Worm (Caenorhabditis elegans) whole organism, L4 larva: ENCODE results near the gene fbxa-96.

Source experiments
- F10B5.3 ChIP-seq: sonication (generic microtip); optimal IDR thresholded peaks from 2 replicates; lab custom pipeline; 2016; ENCODE audit warnings: mild to moderate bottlenecking, missing genetic modification characterization, missing compliant biosample characterization
- F26F4.8 ChIP-seq: fragments of 200-800 bp; sonication (Bioruptor generic); conservative IDR thresholded peaks from 2 replicates; pipeline ENCODE4 v1.3.6; 2022; ENCODE audit warnings: missing genetic modification characterization, missing compliant biosample characterization
- F37D6.2 ChIP-seq: sonication (generic microtip); optimal IDR thresholded peaks from 2 replicates; lab custom pipeline; 2016; ENCODE audit warnings: mild to moderate bottlenecking, missing genetic modification characterization, missing compliant biosample characterization
- F49E8.2 ChIP-seq: sonication (generic microtip); optimal IDR thresholded peaks from 2 replicates; lab custom pipeline; 2016; ENCODE audit warnings: missing compliant biosample characterization, mild to moderate bottlenecking, missing genetic modification characterization, borderline replicate concordance
- R02D3.7 ChIP-seq: fragments of 150-350 bp; sonication (generic microtip); optimal IDR thresholded peaks from 3 replicates; lab custom pipeline; 2014; ENCODE audit warnings: missing biosample characterization, missing genetic modification characterization
- T26A8.4 ChIP-seq: fragments of 200-800 bp; sonication (Bioruptor generic); IDR thresholded peaks from 2 replicates; pipeline ENCODE4 v1.3.6; 2022; ENCODE audit warnings: missing genetic modification characterization, missing compliant biosample characterization
- Y5F2A.4 ChIP-seq: fragments of 200-800 bp; sonication (Bioruptor generic); optimal IDR thresholded peaks from 2 replicates; lab custom pipeline; 2018; ENCODE audit warnings: mild to moderate bottlenecking, missing genetic modification characterization, missing compliant biosample characterization
- aha-1 ChIP-seq: fragments of 150-350 bp; peaks from one replicate; lab custom pipeline; 2014; ENCODE audit warnings: missing biosample characterization, missing genetic modification characterization
- ceh-20 ChIP-seq: fragments of 200-800 bp; sonication (Bioruptor generic); IDR thresholded peaks from 2 replicates; pipeline ENCODE4 v1.3.6; 2022; ENCODE audit warnings: missing genetic modification reagents, missing genetic modification characterization, missing compliant biosample characterization
- ces-1 ChIP-seq: fragments of 150-350 bp; sonication (generic microtip); optimal IDR thresholded peaks from 4 replicates; lab custom pipeline; 2014; ENCODE audit warnings: missing biosample characterization, missing genetic modification reagents, missing genetic modification characterization
- daf-16 ChIP-seq, 3 experiments: sonication (generic microtip); optimal IDR thresholded peaks; 2 replicates each; lab custom pipeline; 2016 to 2017; ENCODE audit warnings: missing genetic modification characterization in 3 of 3, missing genetic modification reagents in 3 of 3, mild to moderate bottlenecking in 2 of 3, missing compliant biosample characterization in 2 of 3, missing biosample characterization in 1 of 3, moderate library complexity in 1 of 3
- dmd-6 ChIP-seq: fragments of 200-800 bp; sonication (Bioruptor generic); IDR thresholded peaks from 2 replicates; pipeline ENCODE4 v1.3.6; 2022; ENCODE audit warnings: missing genetic modification reagents, missing genetic modification characterization, missing compliant biosample characterization
- dmd-9 ChIP-seq: fragments of 200-800 bp; sonication (Bioruptor generic); IDR thresholded peaks from 2 replicates; pipeline ENCODE4 v1.3.6; 2022; ENCODE audit warnings: missing genetic modification reagents, missing genetic modification characterization, missing compliant biosample characterization
- dve-1 ChIP-seq: sonication (generic microtip); optimal IDR thresholded peaks from 2 replicates; lab custom pipeline; 2017; ENCODE audit warnings: antibody characterized with exemption, mild to moderate bottlenecking, missing genetic modification characterization, missing compliant biosample characterization; ENCODE audit not compliant: insufficient read depth
- egl-43 ChIP-seq: fragments of 200-800 bp; sonication (Bioruptor generic); IDR thresholded peaks from 2 replicates; pipeline ENCODE4 v1.3.6; 2022; ENCODE audit warnings: missing genetic modification reagents, missing genetic modification characterization, missing compliant biosample characterization
- fos-1 ChIP-seq: fragments of 150-350 bp; optimal IDR thresholded peaks from 2 replicates; lab custom pipeline; 2014; ENCODE audit warnings: missing biosample characterization, missing genetic modification characterization
- hlh-11 ChIP-seq: fragments of 200-800 bp; sonication (Bioruptor generic); optimal IDR thresholded peaks from 2 replicates; lab custom pipeline; 2018; ENCODE audit warnings: mild to moderate bottlenecking, missing genetic modification characterization, missing compliant biosample characterization
- hlh-30 ChIP-seq: sonication (generic microtip); optimal IDR thresholded peaks from 2 replicates; lab custom pipeline; 2017; ENCODE audit warnings: antibody characterized with exemption, mild to moderate bottlenecking, missing genetic modification characterization, missing compliant biosample characterization; ENCODE audit not compliant: insufficient read depth
- hmg-1.1 ChIP-seq: fragments of 200-800 bp; sonication (Bioruptor generic); IDR thresholded peaks from 2 replicates; pipeline ENCODE4 v1.3.6; 2022; ENCODE audit warnings: missing genetic modification reagents, missing genetic modification characterization, missing compliant biosample characterization
- lim-7 ChIP-seq: fragments of 200-800 bp; sonication (Bioruptor generic); IDR thresholded peaks from 2 replicates; pipeline ENCODE4 v1.3.6; 2022; ENCODE audit warnings: missing genetic modification characterization, missing compliant biosample characterization
- lin-13 ChIP-seq: fragments of 150-350 bp; optimal IDR thresholded peaks from 2 replicates; lab custom pipeline; 2014; ENCODE audit warnings: missing biosample characterization, missing genetic modification reagents, missing genetic modification characterization
- lin-29 ChIP-seq: fragments of 200-800 bp; sonication (Bioruptor generic); IDR thresholded peaks from 2 replicates; pipeline ENCODE4 v1.3.6; 2022; ENCODE audit warnings: missing genetic modification reagents, missing genetic modification characterization, missing compliant biosample characterization
- lsy-2 ChIP-seq, 2 experiments: fragments of 150-350 bp in 1 of 2; sonication (generic microtip) in 1 of 2; optimal IDR thresholded peaks; 2 replicates each; lab custom pipeline; 2014 to 2017; ENCODE audit warnings: missing biosample characterization in 2 of 2, missing genetic modification characterization in 2 of 2
- mdt-29 ChIP-seq: fragments of 200-800 bp; sonication (Bioruptor generic); IDR thresholded peaks from 2 replicates; pipeline ENCODE4 v1.3.6; 2022; ENCODE audit warnings: missing genetic modification reagents, missing genetic modification characterization, missing compliant biosample characterization
- mep-1 ChIP-seq: fragments of 150-350 bp; sonication (generic microtip); optimal IDR thresholded peaks from 3 replicates; lab custom pipeline; 2014; ENCODE audit warnings: missing biosample characterization, missing genetic modification characterization
- mes-2 ChIP-seq: sonication (generic microtip); optimal IDR thresholded peaks from 2 replicates; lab custom pipeline; 2016; ENCODE audit warnings: missing genotype, mild to moderate bottlenecking, missing genetic modification characterization, missing compliant biosample characterization; ENCODE audit not compliant: poor library complexity, severe bottlenecking
- mxl-3 ChIP-seq: fragments of 200-800 bp; sonication (Bioruptor generic); optimal IDR thresholded peaks from 2 replicates; lab custom pipeline; 2018; ENCODE audit warnings: mild to moderate bottlenecking, missing genetic modification characterization, missing compliant biosample characterization
- nhr-11 ChIP-seq: fragments of 150-350 bp; optimal IDR thresholded peaks from 2 replicates; lab custom pipeline; 2014; ENCODE audit warnings: missing biosample characterization, missing genetic modification characterization
- nhr-111 ChIP-seq: fragments of 200-800 bp; sonication (Bioruptor generic); optimal IDR thresholded peaks from 2 replicates; lab custom pipeline; 2018; ENCODE audit warnings: mild to moderate bottlenecking, missing genetic modification characterization, missing compliant biosample characterization
- nhr-28 ChIP-seq: fragments of 150-350 bp; optimal IDR thresholded peaks from 2 replicates; lab custom pipeline; 2014; ENCODE audit warnings: missing biosample characterization, missing genetic modification characterization
- nhr-41 ChIP-seq: fragments of 200-800 bp; sonication (Bioruptor generic); IDR thresholded peaks from 2 replicates; pipeline ENCODE4 v1.3.6; 2022; ENCODE audit warnings: missing genetic modification reagents, missing genetic modification characterization, missing compliant biosample characterization
- nhr-42 ChIP-seq: fragments of 200-800 bp; sonication (Bioruptor generic); IDR thresholded peaks from 2 replicates; pipeline ENCODE4 v1.3.6; 2022; ENCODE audit warnings: missing genetic modification characterization, missing compliant biosample characterization
- nhr-6 ChIP-seq: fragments of 150-350 bp; optimal IDR thresholded peaks from 2 replicates; lab custom pipeline; 2014; ENCODE audit warnings: missing biosample characterization, missing genetic modification characterization
- nhr-77 ChIP-seq: fragments of 150-350 bp; optimal IDR thresholded peaks from 2 replicates; lab custom pipeline; 2014; ENCODE audit warnings: missing biosample characterization, missing genetic modification characterization
- pqm-1 ChIP-seq: sonication (generic microtip); optimal IDR thresholded peaks from 2 replicates; lab custom pipeline; 2017; ENCODE audit warnings: missing biosample characterization, missing genetic modification characterization
- rbr-2 ChIP-seq: sonication (generic microtip); optimal IDR thresholded peaks from 2 replicates; lab custom pipeline; 2016; ENCODE audit warnings: missing genotype, missing genetic modification characterization, missing compliant biosample characterization
- spr-1 ChIP-seq: sonication (generic microtip); optimal IDR thresholded peaks from 2 replicates; lab custom pipeline; 2016; ENCODE audit warnings: mild to moderate bottlenecking, missing genetic modification characterization, missing compliant biosample characterization
- spr-3 ChIP-seq: fragments of 200-800 bp; sonication (Bioruptor generic); optimal IDR thresholded peaks from 2 replicates; lab custom pipeline; 2018; ENCODE audit warnings: mild to moderate bottlenecking, missing genetic modification characterization, missing compliant biosample characterization
- unc-130 ChIP-seq: sonication (generic microtip); optimal IDR thresholded peaks from 2 replicates; lab custom pipeline; 2016; ENCODE audit warnings: missing genetic modification reagents, missing genetic modification characterization, missing compliant biosample characterization
- unc-62 ChIP-seq, 3 experiments: fragments of 150-350 bp in 1 of 3; sonication (generic microtip); optimal IDR thresholded peaks in 2 of 3; peaks in 1 of 3; 1 replicate in 1 of 3; 2 replicates in 2 of 3; lab custom pipeline; 2014 to 2017; ENCODE audit warnings: missing biosample characterization in 3 of 3, missing genetic modification characterization in 3 of 3, missing genetic modification reagents in 3 of 3, missing genotype in 1 of 3
- vab-7 ChIP-seq: fragments of 200-800 bp; sonication (Bioruptor generic); IDR thresholded peaks from 2 replicates; pipeline ENCODE4 v1.3.6; 2022; ENCODE audit warnings: missing genetic modification reagents, missing genetic modification characterization, missing compliant biosample characterization
- zfp-2 ChIP-seq: sonication (generic microtip); optimal IDR thresholded peaks from 2 replicates; lab custom pipeline; 2016; ENCODE audit warnings: mild to moderate bottlenecking, missing genetic modification characterization, missing compliant biosample characterization
- zip-2 ChIP-seq: fragments of 150-350 bp; optimal IDR thresholded peaks from 2 replicates; lab custom pipeline; 2014; ENCODE audit warnings: missing biosample characterization, missing genetic modification characterization
- ztf-11 ChIP-seq: fragments of 150-350 bp; optimal IDR thresholded peaks from 2 replicates; lab custom pipeline; 2014; ENCODE audit warnings: missing biosample characterization, missing genetic modification characterization

The fbxa-96 gene

ce11 chrX:15103481-15103880 lies 43.3 kb upstream of the fbxa-96 start:
- TF ChIP-seq zip-2 (tag; lab: Kevin White, UChicago) (no peak), F37D6.2 (tag; lab: Kevin White, UChicago) (no peak), unc-62 (GFP tag; optimal IDR thresholded peaks at IDR 0.05 in 1 of 2; lab: Kevin White, UChicago) (peak in 1 of 2 experiments; percentile 96), unc-62 (tag; optimal IDR thresholded peaks at IDR 0.05; lab: Kevin White, UChicago) (no peak)

DNA sequence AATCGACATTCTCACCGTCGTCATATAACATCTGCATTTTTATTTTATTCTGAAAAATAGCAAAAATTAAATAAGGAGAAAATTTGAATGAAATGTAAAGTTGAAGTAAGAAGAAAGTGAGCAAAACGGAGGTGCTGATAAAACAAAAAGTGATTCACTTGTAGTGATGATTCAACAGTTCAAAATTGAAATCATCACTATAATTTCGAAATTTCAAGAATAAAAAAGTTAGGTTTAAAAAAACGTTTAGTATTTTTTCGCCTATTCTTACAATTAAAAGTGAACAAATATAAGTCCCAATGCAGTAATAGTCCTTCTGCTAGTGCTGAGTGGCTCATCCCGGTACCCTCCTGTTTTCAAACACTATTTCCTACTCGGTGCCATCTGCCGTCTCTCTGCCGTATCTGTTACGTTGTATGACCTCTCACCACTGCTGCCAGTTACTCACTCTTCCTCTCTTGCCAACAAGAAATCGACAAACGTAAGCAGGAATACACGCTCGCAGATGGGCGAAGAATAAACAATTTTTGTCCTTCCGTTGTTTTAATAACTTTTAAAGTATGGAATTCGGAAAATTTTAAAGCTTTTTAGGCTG lies 40.3 kb upstream of the fbxa-96 start, which contains the start of gene dhhc-1:
TSS of gene dhhc-1 (minus strand) at position 51 of the 595 bp plus-strand sequence.
- peak in 1 of 2 experiments; percentile 16 for TF ChIP-seq daf-16 (GFP tag; optimal IDR thresholded peaks at IDR 0.05; lab: Kevin White, UChicago)
- peak; percentile 31 for TF ChIP-seq daf-16 (tag; optimal IDR thresholded peaks at IDR 0.05; lab: Kevin White, UChicago)
- TF ChIP-seq pqm-1 (tag; lab: Kevin White, UChicago), result peak; percentile 48
- peak in 1 of 2 experiments; percentile 75 for TF ChIP-seq unc-62 (GFP tag; optimal IDR thresholded peaks at IDR 0.05 in 1 of 2; lab: Kevin White, UChicago)
- no peak for TF ChIP-seq unc-62 (tag; optimal IDR thresholded peaks at IDR 0.05; lab: Kevin White, UChicago)
- TF ChIP-seq egl-43, result 0 out of 2 replicates have a peak, but pooled peaks have one; percentile 3
- TF ChIP-seq mes-2 (tag; lab: Kevin White, UChicago), result peak; percentile 49
- TF ChIP-seq mxl-3 (GFP tag; lab: Kevin White, UChicago), result peak; percentile 33
- peak; percentile 43 for TF ChIP-seq mep-1 (tag; lab: Kevin White, UChicago)
- TF ChIP-seq nhr-41 (GFP tag; lab: Robert Waterston, UW), result peak; percentile 74; the same call in 1 of the 2 replicates
- TF ChIP-seq vab-7 (GFP tag; lab: Robert Waterston, UW), result no peak
- peak in 1 of 2 experiments; percentile 23 for TF ChIP-seq lsy-2 (tag; optimal IDR thresholded peaks at IDR 0.05; lab: Kevin White, UChicago)
- TF ChIP-seq lin-13 (GFP tag; lab: Kevin White, UChicago), result no peak
- no peak for TF ChIP-seq zfp-2
- TF ChIP-seq hlh-30, result peak; percentile 33
- peak; percentile 58 for TF ChIP-seq aha-1 (tag; lab: Kevin White, UChicago)
- peak; percentile 52 for TF ChIP-seq hlh-11 (tag; lab: Kevin White, UChicago)
- no peak for TF ChIP-seq nhr-42
- peak; percentile 34 for TF ChIP-seq nhr-28 (tag; lab: Kevin White, UChicago)
- peak; percentile 80 for TF ChIP-seq hmg-1.1 (GFP tag; lab: Robert Waterston, UW)
- TF ChIP-seq dmd-6, result peak; percentile 46; the same call in 1 of the 2 replicates
- peak; percentile 10 for TF ChIP-seq nhr-6 (tag; lab: Kevin White, UChicago)
- peak; percentile 42 for TF ChIP-seq rbr-2 (tag; lab: Kevin White, UChicago)
- no peak for TF ChIP-seq F10B5.3
- TF ChIP-seq, all 104 proteins: peak for 17

DNA sequence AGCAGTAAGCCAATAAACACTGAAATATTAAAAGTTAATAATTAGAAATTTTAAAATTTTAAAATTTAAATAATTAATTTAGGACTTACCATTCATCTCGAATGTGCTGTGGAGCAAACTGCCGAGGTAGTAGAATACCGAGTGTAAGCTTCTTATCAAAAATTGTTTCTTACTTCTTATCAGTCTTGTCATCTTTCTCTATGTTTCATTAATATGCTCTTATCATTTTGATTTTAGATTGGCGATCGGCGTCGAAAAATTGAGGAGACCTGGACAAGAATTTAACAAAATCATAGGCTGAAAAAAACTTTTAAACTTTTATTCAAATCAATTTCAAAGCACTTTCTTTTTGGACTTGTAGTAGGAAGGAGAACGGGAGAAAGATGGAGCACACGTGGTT lies 37.6 kb upstream of the fbxa-96 start, which contains the start of gene F09B12.3:
TSS of gene F09B12.3 (minus strand) at position 192 of the 400 bp plus-strand sequence.
- TF ChIP-seq nhr-111 (GFP tag; lab: Kevin White, UChicago), result no peak
- no peak for TF ChIP-seq spr-3 (GFP tag; lab: Kevin White, UChicago)
- no peak for TF ChIP-seq ces-1 (GFP tag; lab: Kevin White, UChicago)
- TF ChIP-seq ceh-20 (GFP tag; lab: Robert Waterston, UW), result no peak
- TF ChIP-seq T26A8.4 (GFP tag; lab: Robert Waterston, UW), result no peak
- peak; percentile 94 for TF ChIP-seq pqm-1 (tag; lab: Kevin White, UChicago)
- no peak for TF ChIP-seq daf-16 (GFP tag; optimal IDR thresholded peaks at IDR 0.05; lab: Kevin White, UChicago)
- TF ChIP-seq daf-16 (tag; optimal IDR thresholded peaks at IDR 0.05; lab: Kevin White, UChicago), result peak; percentile 52
- peak; percentile 51 for TF ChIP-seq dmd-6
- no peak for TF ChIP-seq lim-7 (GFP tag; lab: Robert Waterston, UW)
- no peak for TF ChIP-seq rbr-2 (tag; lab: Kevin White, UChicago)
- TF ChIP-seq nhr-6 (tag; lab: Kevin White, UChicago), result no peak
- TF ChIP-seq hmg-1.1 (GFP tag; lab: Robert Waterston, UW), result no peak
- TF ChIP-seq mxl-3 (GFP tag; lab: Kevin White, UChicago), result no peak
- TF ChIP-seq F26F4.8 (GFP tag; lab: Robert Waterston, UW), result no peak
- no peak for TF ChIP-seq Y5F2A.4 (GFP tag; lab: Kevin White, UChicago)
- peak; percentile 35 for TF ChIP-seq dve-1 (tag; lab: Kevin White, UChicago)
- TF ChIP-seq lin-29 (GFP tag; lab: Robert Waterston, UW), result no peak
- no peak for TF ChIP-seq F37D6.2 (tag; lab: Kevin White, UChicago)
- TF ChIP-seq R02D3.7 (tag; lab: Kevin White, UChicago), result no peak
- TF ChIP-seq ztf-11 (tag; lab: Kevin White, UChicago), result no peak
- TF ChIP-seq hlh-11 (tag; lab: Kevin White, UChicago), result peak; percentile 27
- TF ChIP-seq dmd-9 (GFP tag; lab: Robert Waterston, UW), result no peak
- no peak for TF ChIP-seq unc-130
- no peak for TF ChIP-seq mdt-29 (GFP tag; lab: Robert Waterston, UW)
- no peak for TF ChIP-seq nhr-11 (tag; lab: Kevin White, UChicago)
- peak; percentile 10 for TF ChIP-seq nhr-77 (tag; lab: Kevin White, UChicago)
- no peak for TF ChIP-seq spr-1
- no peak for TF ChIP-seq mep-1 (tag; lab: Kevin White, UChicago)
- TF ChIP-seq fos-1 (tag; lab: Kevin White, UChicago), result no peak
- no peak for TF ChIP-seq F49E8.2 (tag; lab: Kevin White, UChicago)
